Worm (Caenorhabditis elegans) whole organism, L4 larva: ENCODE data around the gene F47B8.14.

Experiments
- F10B5.3 ChIP-seq: sonication (generic microtip); optimal IDR thresholded peaks from 2 replicates; lab custom pipeline; 2016; ENCODE audit warnings: mild to moderate bottlenecking, missing genetic modification characterization, missing compliant biosample characterization
- F37D6.2 ChIP-seq: sonication (generic microtip); optimal IDR thresholded peaks from 2 replicates; lab custom pipeline; 2016; ENCODE audit warnings: mild to moderate bottlenecking, missing genetic modification characterization, missing compliant biosample characterization
- F44E2.7 ChIP-seq: fragments of 200-800 bp; sonication (Bioruptor generic); IDR thresholded peaks from 2 replicates; pipeline ENCODE4 v2.1.2; 2022; ENCODE audit warnings: missing genetic modification characterization, missing compliant biosample characterization
- F49E8.2 ChIP-seq: sonication (generic microtip); optimal IDR thresholded peaks from 2 replicates; lab custom pipeline; 2016; ENCODE audit warnings: missing compliant biosample characterization, mild to moderate bottlenecking, missing genetic modification characterization, borderline replicate concordance
- R02D3.7 ChIP-seq: fragments of 150-350 bp; sonication (generic microtip); optimal IDR thresholded peaks from 3 replicates; lab custom pipeline; 2014; ENCODE audit warnings: missing biosample characterization, missing genetic modification characterization
- Y48G9A.11 ChIP-seq: fragments of 200-800 bp; sonication (Bioruptor generic); IDR thresholded peaks from 2 replicates; pipeline ENCODE4 v1.3.6; 2022; ENCODE audit warnings: missing genetic modification reagents, missing genetic modification characterization, missing compliant biosample characterization
- Y75B8A.6 ChIP-seq: fragments of 200-800 bp; sonication (Bioruptor generic); IDR thresholded peaks from 2 replicates; pipeline ENCODE4 v1.3.6; 2022; ENCODE audit warnings: missing genetic modification reagents, missing genetic modification characterization, missing compliant biosample characterization
- ama-1 ChIP-seq: fragments of 150-350 bp; optimal IDR thresholded peaks from 2 replicates; lab custom pipeline; 2014; ENCODE audit warnings: inconsistent platforms, mixed read lengths
- arid-1 ChIP-seq: fragments of 200-800 bp; sonication (Bioruptor generic); conservative IDR thresholded peaks from 2 replicates; pipeline ENCODE4 v1.3.6; 2022; ENCODE audit warnings: missing genetic modification reagents, missing genetic modification characterization, missing compliant biosample characterization
- ces-1 ChIP-seq: fragments of 150-350 bp; sonication (generic microtip); optimal IDR thresholded peaks from 4 replicates; lab custom pipeline; 2014; ENCODE audit warnings: missing biosample characterization, missing genetic modification reagents, missing genetic modification characterization
- cey-2 ChIP-seq: sonication (generic microtip); optimal IDR thresholded peaks from 3 replicates; lab custom pipeline; 2017; ENCODE audit warnings: missing genetic modification characterization, mild to moderate bottlenecking, missing compliant biosample characterization, antibody characterized with exemption, borderline replicate concordance; ENCODE audit not compliant: insufficient read depth
- daf-12 ChIP-seq: fragments of 150-350 bp; optimal IDR thresholded peaks from 2 replicates; lab custom pipeline; 2014; ENCODE audit warnings: missing biosample characterization, missing genetic modification reagents, missing genetic modification characterization
- daf-19 ChIP-seq: fragments of 200-800 bp; sonication (Bioruptor generic); conservative IDR thresholded peaks from 2 replicates; pipeline ENCODE4 v1.3.6; 2022; ENCODE audit warnings: missing genetic modification characterization, missing compliant biosample characterization
- dmd-6 ChIP-seq: fragments of 200-800 bp; sonication (Bioruptor generic); IDR thresholded peaks from 2 replicates; pipeline ENCODE4 v1.3.6; 2022; ENCODE audit warnings: missing genetic modification reagents, missing genetic modification characterization, missing compliant biosample characterization
- dmd-8 ChIP-seq: fragments of 200-800 bp; sonication (Bioruptor generic); IDR thresholded peaks from 2 replicates; pipeline ENCODE4 v1.3.6; 2022; ENCODE audit warnings: missing genetic modification characterization, missing compliant biosample characterization
- dmd-9 ChIP-seq: fragments of 200-800 bp; sonication (Bioruptor generic); IDR thresholded peaks from 2 replicates; pipeline ENCODE4 v1.3.6; 2022; ENCODE audit warnings: missing genetic modification reagents, missing genetic modification characterization, missing compliant biosample characterization
- duxl-1 ChIP-seq: sonication (generic microtip); optimal IDR thresholded peaks from 2 replicates; lab custom pipeline; 2016; ENCODE audit warnings: mild to moderate bottlenecking, missing genetic modification characterization, moderate library complexity, missing compliant biosample characterization; ENCODE audit not compliant: poor library complexity
- dve-1 ChIP-seq: sonication (generic microtip); optimal IDR thresholded peaks from 2 replicates; lab custom pipeline; 2017; ENCODE audit warnings: antibody characterized with exemption, mild to moderate bottlenecking, missing genetic modification characterization, missing compliant biosample characterization; ENCODE audit not compliant: insufficient read depth
- fkh-10 ChIP-seq: fragments of 150-350 bp; optimal IDR thresholded peaks from 2 replicates; lab custom pipeline; 2014; ENCODE audit warnings: missing biosample characterization, missing genetic modification reagents, missing genetic modification characterization
- hif-1 ChIP-seq, 2 experiments: sonication (generic microtip); optimal IDR thresholded peaks; 2 replicates each; lab custom pipeline; 2016 to 2017; ENCODE audit warnings: missing compliant biosample characterization in 2 of 2, missing genetic modification characterization in 2 of 2, missing genetic modification reagents in 2 of 2, missing genotype in 2 of 2, mild to moderate bottlenecking in 1 of 2
- jun-1 ChIP-seq: fragments of 150-350 bp; optimal IDR thresholded peaks from 2 replicates; lab custom pipeline; 2014; ENCODE audit warnings: missing biosample characterization, missing genetic modification reagents, missing genetic modification characterization
- lim-7 ChIP-seq: fragments of 200-800 bp; sonication (Bioruptor generic); IDR thresholded peaks from 2 replicates; pipeline ENCODE4 v1.3.6; 2022; ENCODE audit warnings: missing genetic modification characterization, missing compliant biosample characterization
- lin-38 ChIP-seq: fragments of 200-800 bp; sonication (Bioruptor generic); IDR thresholded peaks from 2 replicates; pipeline ENCODE4 v1.3.6; 2022; ENCODE audit warnings: missing genetic modification reagents, missing genetic modification characterization, missing compliant biosample characterization
- madf-9 ChIP-seq: fragments of 200-800 bp; sonication (Bioruptor generic); conservative IDR thresholded peaks from 2 replicates; pipeline ENCODE4 v1.3.6; 2022; ENCODE audit warnings: missing genetic modification reagents, missing genetic modification characterization, missing compliant biosample characterization
- mdl-1 ChIP-seq, 2 experiments: fragments of 150-350 bp in 1 of 2; sonication (generic microtip) in 1 of 2; optimal IDR thresholded peaks; 2 replicates each; lab custom pipeline; 2014 to 2017; ENCODE audit warnings: missing biosample characterization in 2 of 2, missing genetic modification characterization in 2 of 2
- mep-1 ChIP-seq: fragments of 150-350 bp; sonication (generic microtip); optimal IDR thresholded peaks from 3 replicates; lab custom pipeline; 2014; ENCODE audit warnings: missing biosample characterization, missing genetic modification characterization
- nhr-77 ChIP-seq: fragments of 150-350 bp; optimal IDR thresholded peaks from 2 replicates; lab custom pipeline; 2014; ENCODE audit warnings: missing biosample characterization, missing genetic modification characterization
- php-3 ChIP-seq: fragments of 200-800 bp; sonication (Bioruptor generic); IDR thresholded peaks from 2 replicates; pipeline ENCODE4 v1.3.6; 2022; ENCODE audit warnings: missing genetic modification reagents, missing genetic modification characterization, missing compliant biosample characterization
- rbr-2 ChIP-seq: sonication (generic microtip); optimal IDR thresholded peaks from 2 replicates; lab custom pipeline; 2016; ENCODE audit warnings: missing genotype, missing genetic modification characterization, missing compliant biosample characterization
- set-16 ChIP-seq: fragments of 200-800 bp; sonication (Bioruptor generic); IDR thresholded peaks from 2 replicates; pipeline ENCODE4 v1.3.6; 2022; ENCODE audit warnings: missing genetic modification reagents, missing genetic modification characterization, missing compliant biosample characterization
- unc-62 ChIP-seq, 3 experiments: fragments of 150-350 bp in 1 of 3; sonication (generic microtip); optimal IDR thresholded peaks in 2 of 3; peaks in 1 of 3; 1 replicate in 1 of 3; 2 replicates in 2 of 3; lab custom pipeline; 2014 to 2017; ENCODE audit warnings: missing biosample characterization in 3 of 3, missing genetic modification characterization in 3 of 3, missing genetic modification reagents in 3 of 3, missing genotype in 1 of 3
- vab-7 ChIP-seq: fragments of 200-800 bp; sonication (Bioruptor generic); IDR thresholded peaks from 2 replicates; pipeline ENCODE4 v1.3.6; 2022; ENCODE audit warnings: missing genetic modification reagents, missing genetic modification characterization, missing compliant biosample characterization
- zfp-3 ChIP-seq: fragments of 200-800 bp; sonication (Bioruptor generic); conservative IDR thresholded peaks from 2 replicates; pipeline ENCODE4 v1.3.6; 2022; ENCODE audit warnings: missing genetic modification reagents, missing genetic modification characterization, missing compliant biosample characterization

F47B8.14 gene

ce11 chrV:14324502-14325467, 4.4 kb downstream of the F47B8.14 start, which contains the start of the genes F47B8.4 and F47B8.18 (continued):
- peak; percentile 32; the same call in 1 of the 2 replicates for TF ChIP-seq lim-7 (GFP tag; lab: Robert Waterston, UW)
- no peak for TF ChIP-seq ces-1 (GFP tag; lab: Kevin White, UChicago)
- no peak for TF ChIP-seq jun-1 (tag; lab: Kevin White, UChicago)
- TF ChIP-seq daf-19 (GFP tag; lab: Robert Waterston, UW), result no peak
- TF ChIP-seq F37D6.2, result no peak
- peak; percentile 99 for TF ChIP-seq set-16 (GFP tag; lab: Robert Waterston, UW)
- peak; percentile 20 for TF ChIP-seq nhr-77 (tag; lab: Kevin White, UChicago)
- no peak for TF ChIP-seq Y75B8A.6
- TF ChIP-seq F10B5.3 (tag; lab: Kevin White, UChicago), result no peak
- no peak for TF ChIP-seq duxl-1 (tag; lab: Kevin White, UChicago)
- TF ChIP-seq dmd-9, result 0 out of 2 replicates have a peak, but pooled peaks have one; percentile 33
- peak in 1 of 2 experiments; percentile 96 for TF ChIP-seq unc-62 (GFP tag; optimal IDR thresholded peaks at IDR 0.05 in 1 of 2; lab: Kevin White, UChicago)
- TF ChIP-seq unc-62 (tag; optimal IDR thresholded peaks at IDR 0.05; lab: Kevin White, UChicago), result no peak
- no peak for TF ChIP-seq daf-12 (tag; lab: Kevin White, UChicago)

- TF ChIP-seq dve-1, result no peak
- no peak for TF ChIP-seq F44E2.7 (GFP tag; lab: Robert Waterston, UW)
- no peak for TF ChIP-seq R02D3.7
- no peak for TF ChIP-seq F49E8.2 (tag; lab: Kevin White, UChicago)
- TF ChIP-seq lin-38 (GFP tag; lab: Robert Waterston, UW), result no peak
- TF ChIP-seq, all 104 proteins: peak for 0
These were observed 7.4 kb downstream of the F47B8.14 start, which contains the start of gene F47B8.5 for ce11 chrV:14327776-14328175. Gene F47B8.5, minus strand, starts transcription at chrV:14327876.

- TF ChIP-seq php-3 (GFP tag; lab: Robert Waterston, UW), result no peak
These were observed 8.5 kb downstream of the F47B8.14 start, which contains the start of gene pepm-1 for ce11 chrV:14328806-14329205. Gene pepm-1, plus strand, starts transcription at chrV:14329106.

DNA sequence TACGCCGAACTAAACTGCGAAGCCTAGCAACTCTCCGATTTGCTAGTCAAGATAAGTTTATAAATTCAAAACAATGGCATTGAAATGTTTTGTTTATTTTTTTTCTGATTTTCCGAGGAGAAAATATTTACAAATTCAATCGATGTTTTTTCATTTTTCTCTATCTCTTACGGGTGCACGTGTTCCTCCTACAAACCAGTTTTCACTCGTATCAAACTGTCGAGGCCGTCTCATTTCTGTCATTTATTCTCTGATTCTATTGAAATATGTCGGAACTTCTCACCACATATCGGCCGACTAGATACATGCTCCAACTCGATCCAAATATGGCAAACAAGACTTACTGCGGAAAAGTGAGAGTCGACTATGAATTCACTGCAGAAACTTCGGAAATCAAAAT, 11.1 kb downstream of the F47B8.14 start, which contains the start of gene F47B8.8:
Gene F47B8.8, plus strand, starts transcription at position 257 of the 400 bp plus-strand sequence.
- peak in 1 of 2 experiments; percentile 13 for TF ChIP-seq mdl-1 (tag; optimal IDR thresholded peaks at IDR 0.05; lab: Kevin White, UChicago)
- TF ChIP-seq vab-7 (GFP tag; lab: Robert Waterston, UW), result no peak
- no peak for TF ChIP-seq cey-2 (tag; lab: Kevin White, UChicago)

DNA sequence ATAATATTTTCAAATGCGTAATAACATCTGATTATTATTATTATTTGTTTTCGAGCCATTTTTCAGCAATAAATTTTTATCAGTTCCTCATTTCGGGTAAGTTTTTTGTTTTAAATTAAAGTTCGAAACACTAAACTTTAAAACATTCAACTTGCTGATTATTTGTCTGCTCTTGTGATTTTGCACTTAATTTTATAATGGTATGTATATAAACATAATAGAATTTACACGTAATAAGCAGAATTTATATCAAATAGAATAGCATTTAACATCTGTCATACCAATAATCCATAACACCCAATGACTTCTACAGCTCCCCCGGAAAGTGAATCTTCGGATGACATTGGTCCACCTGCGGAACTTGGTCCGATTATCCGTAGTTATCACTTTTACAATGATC, 12.8 kb downstream of the F47B8.14 start, which contains the start of gene srm-4:
Gene srm-4, plus strand, starts transcription at position 301 of the 400 bp plus-strand sequence.
- TF ChIP-seq rbr-2 (tag; lab: Kevin White, UChicago) (no peak), daf-19 (GFP tag; lab: Robert Waterston, UW) (no peak), dmd-8 (GFP tag; lab: Robert Waterston, UW) (no peak), arid-1 (GFP tag; lab: Robert Waterston, UW) (no peak), ama-1 (lab: Kevin White, UChicago) (no peak), zfp-3 (no peak), madf-9 (no peak), mep-1 (tag; lab: Kevin White, UChicago) (no peak), dmd-6 (GFP tag; lab: Robert Waterston, UW) (no peak), hif-1 (tag; optimal IDR thresholded peaks at IDR 0.05; lab: Kevin White, UChicago) (no peak), R02D3.7 (no peak), fkh-10 (no peak), Y48G9A.11 (no peak)
